Worm (Caenorhabditis elegans) whole organism, L2 larva: ENCODE data around the gene smex-1.

ENCODE experiments used
- aly-2 ChIP-seq: fragments of 150-350 bp; optimal IDR thresholded peaks from 2 replicates; lab custom pipeline; 2014; ENCODE audit warnings: missing biosample characterization, missing genetic modification characterization
- lin-13 ChIP-seq: fragments of 150-350 bp; optimal IDR thresholded peaks from 2 replicates; lab custom pipeline; 2014; ENCODE audit warnings: missing biosample characterization, missing genetic modification reagents, missing genetic modification characterization
- nhr-11 ChIP-seq: fragments of 150-350 bp; optimal IDR thresholded peaks from 2 replicates; lab custom pipeline; 2014; ENCODE audit warnings: missing biosample characterization, missing genetic modification characterization
- nhr-237 ChIP-seq: fragments of 150-350 bp; optimal IDR thresholded peaks from 2 replicates; lab custom pipeline; 2014; ENCODE audit warnings: missing biosample characterization, missing genetic modification characterization
- unc-62 ChIP-seq: fragments of 150-350 bp; optimal IDR thresholded peaks from 2 replicates; lab custom pipeline; 2014; ENCODE audit warnings: missing biosample characterization, missing genetic modification reagents, missing genetic modification characterization
- zag-1 ChIP-seq: fragments of 150-350 bp; optimal IDR thresholded peaks from 2 replicates; lab custom pipeline; 2014; ENCODE audit warnings: missing biosample characterization, missing genetic modification characterization

ce11 chrV:8311210-8311609 lies 15.4 kb upstream of the smex-1 start, which contains the start of gene W02D7.12:
- TF ChIP-seq lin-13 (GFP tag; lab: Kevin White, UChicago) (no peak), aly-2 (tag; lab: Kevin White, UChicago) (no peak), unc-62 (GFP tag; lab: Kevin White, UChicago) (no peak), nhr-11 (tag; lab: Kevin White, UChicago) (no peak), nhr-237 (tag; lab: Kevin White, UChicago) (no peak), zag-1 (no peak)
